Fruit fly (Drosophila melanogaster) whole organism, embryonic: ENCODE measurements around the gene dally.
A peak's percentile ranks its signal among the peaks of the same experiment; 100 is the strongest.

Source experiments
- Antp ChIP-seq: fragments of 200-800 bp; sonication (Bioruptor generic); optimal IDR thresholded peaks from 3 replicates; lab custom pipeline; 2016; ENCODE audit warnings: missing biosample characterization, missing genetic modification characterization
- Atf6 ChIP-seq: fragments of 200-800 bp; sonication (Bioruptor generic); IDR thresholded peaks from 2 replicates; pipeline ENCODE4 v1.3.6; 2022; ENCODE audit warnings: missing biosample characterization, missing genetic modification characterization
- Bgb ChIP-seq: fragments of 200-800 bp; sonication (Bioruptor generic); IDR thresholded peaks from 2 replicates; pipeline ENCODE4 v1.3.6; 2022; ENCODE audit warnings: missing biosample characterization, missing genetic modification characterization; ENCODE audit not compliant: partially characterized antibody
- CG10274 ChIP-seq: fragments of 200-800 bp; sonication (Bioruptor generic); optimal IDR thresholded peaks from 3 replicates; lab custom pipeline; 2017; ENCODE audit warnings: missing biosample characterization, mild to moderate bottlenecking, missing genetic modification characterization
- CG12071 ChIP-seq: fragments of 200-800 bp; sonication (Bioruptor generic); optimal IDR thresholded peaks from 3 replicates; lab custom pipeline; 2018; ENCODE audit warnings: missing biosample characterization, mild to moderate bottlenecking, missing genetic modification characterization
- CG12219 ChIP-seq: fragments of 200-800 bp; sonication (Bioruptor generic); optimal IDR thresholded peaks from 3 replicates; lab custom pipeline; 2018; ENCODE audit warnings: missing biosample characterization, mild to moderate bottlenecking, missing genetic modification characterization
- CG12769 ChIP-seq: fragments of 200-800 bp; sonication (Bioruptor generic); optimal IDR thresholded peaks from 2 replicates; lab custom pipeline; 2019; ENCODE audit warnings: missing biosample characterization, mild to moderate bottlenecking, missing genetic modification characterization, moderate library complexity
- CG14014 ChIP-seq: fragments of 200-800 bp; sonication (Bioruptor generic); IDR thresholded peaks from 2 replicates; pipeline ENCODE4 v1.3.6; 2022; ENCODE audit warnings: missing biosample characterization, missing genetic modification characterization
- CG14860 ChIP-seq: fragments of 200-800 bp; sonication (Bioruptor generic); IDR thresholded peaks from 3 replicates; pipeline ENCODE4 v1.3.6; 2022; ENCODE audit warnings: missing biosample characterization, missing genetic modification characterization; ENCODE audit not compliant: partially characterized antibody
- CG15073 ChIP-seq: fragments of 200-800 bp; sonication (Bioruptor generic); optimal IDR thresholded peaks from 2 replicates; lab custom pipeline; 2016; ENCODE audit warnings: missing biosample characterization, missing genetic modification characterization
- CG16779 ChIP-seq: fragments of 200-800 bp; sonication (Bioruptor generic); IDR thresholded peaks from 2 replicates; pipeline ENCODE4 v1.3.6; 2022; ENCODE audit warnings: missing biosample characterization, missing genetic modification characterization
- CG17186 ChIP-seq: fragments of 200-800 bp; sonication (Bioruptor generic); optimal IDR thresholded peaks from 3 replicates; lab custom pipeline; 2017; ENCODE audit warnings: missing biosample characterization, missing genetic modification reagents, missing genetic modification characterization
- CG2712 ChIP-seq: fragments of 200-800 bp; optimal IDR thresholded peaks from 3 replicates; lab custom pipeline; 2019; ENCODE audit warnings: missing biosample characterization, mild to moderate bottlenecking, missing genetic modification characterization, moderate library complexity
- CG30403 ChIP-seq: fragments of 200-800 bp; sonication (Bioruptor generic); optimal IDR thresholded peaks from 3 replicates; lab custom pipeline; 2016; ENCODE audit warnings: missing biosample characterization, missing genetic modification characterization
- CG32767 ChIP-seq: fragments of 200-800 bp; sonication (Bioruptor generic); IDR thresholded peaks from 2 replicates; pipeline ENCODE4 v1.3.6; 2022; ENCODE audit warnings: missing biosample characterization, missing genetic modification characterization
- CG3995 ChIP-seq: fragments of 200-800 bp; sonication (Bioruptor generic); optimal IDR thresholded peaks from 3 replicates; lab custom pipeline; 2016; ENCODE audit warnings: missing biosample characterization, missing genetic modification characterization
- CG4360 ChIP-seq: fragments of 200-800 bp; sonication (Bioruptor generic); IDR thresholded peaks from 2 replicates; pipeline ENCODE4 v1.3.6; 2022; ENCODE audit warnings: missing biosample characterization, missing genetic modification characterization
- CG5180 ChIP-seq: fragments of 200-800 bp; sonication (Bioruptor generic); optimal IDR thresholded peaks from 3 replicates; lab custom pipeline; 2017; ENCODE audit warnings: missing biosample characterization, missing genetic modification characterization, mild to moderate bottlenecking, moderate library complexity, missing genetic modification reagents
- CG7745 ChIP-seq: fragments of 200-800 bp; sonication (Bioruptor generic); optimal IDR thresholded peaks from 2 replicates; lab custom pipeline; 2018; ENCODE audit warnings: missing biosample characterization, mild to moderate bottlenecking, missing genetic modification characterization, moderate library complexity
- CG7963 ChIP-seq: fragments of 200-800 bp; sonication (Bioruptor generic); IDR thresholded peaks from 3 replicates; pipeline ENCODE4 v1.3.6; 2022; ENCODE audit warnings: missing biosample characterization, missing genetic modification characterization; ENCODE audit not compliant: partially characterized antibody
- CG9876 ChIP-seq: fragments of 200-800 bp; sonication (Bioruptor generic); optimal IDR thresholded peaks from 2 replicates; lab custom pipeline; 2016; ENCODE audit warnings: missing biosample characterization, missing genetic modification characterization
- CrebB ChIP-seq: fragments of 200-800 bp; sonication (Bioruptor generic); optimal IDR thresholded peaks from 3 replicates; lab custom pipeline; 2018; ENCODE audit warnings: missing biosample characterization, mild to moderate bottlenecking, missing genetic modification characterization
- Ets65A ChIP-seq: fragments of 200-800 bp; sonication (Bioruptor generic); peaks from one replicate; lab custom pipeline; 2016; ENCODE audit warnings: missing biosample characterization, missing genetic modification characterization
- Fer1 ChIP-seq: fragments of 200-800 bp; sonication (Bioruptor generic); optimal IDR thresholded peaks from 2 replicates; lab custom pipeline; 2017; ENCODE audit warnings: missing biosample characterization, mild to moderate bottlenecking, missing genetic modification characterization
- Hsf ChIP-seq: fragments of 200-800 bp; sonication (Bioruptor generic); optimal IDR thresholded peaks from 3 replicates; lab custom pipeline; 2016; ENCODE audit warnings: missing biosample characterization, missing genetic modification characterization
- Med ChIP-seq: fragments of 200-800 bp; sonication (Bioruptor generic); peaks from one replicate; lab custom pipeline; 2016; ENCODE audit warnings: missing biosample characterization, missing genetic modification characterization, mild to moderate bottlenecking, inconsistent platforms, moderate library complexity
- Mes4 ChIP-seq: fragments of 200-800 bp; sonication (Bioruptor generic); optimal IDR thresholded peaks from 2 replicates; lab custom pipeline; 2016; ENCODE audit warnings: missing biosample characterization, missing genetic modification characterization
- Rfx ChIP-seq: fragments of 200-800 bp; sonication (Bioruptor generic); IDR thresholded peaks from 2 replicates; pipeline ENCODE4 v1.3.6; 2022; ENCODE audit warnings: missing biosample characterization, missing genetic modification characterization
- Vsx1 ChIP-seq: fragments of 200-800 bp; sonication (Bioruptor generic); optimal IDR thresholded peaks from 2 replicates; lab custom pipeline; 2017; ENCODE audit warnings: missing biosample characterization, mild to moderate bottlenecking, missing genetic modification characterization, missing genetic modification reagents
- abd-A ChIP-seq: fragments of 200-800 bp; sonication (Bioruptor generic); optimal IDR thresholded peaks from 3 replicates; lab custom pipeline; 2019; ENCODE audit warnings: missing biosample characterization, mild to moderate bottlenecking, missing genetic modification characterization, moderate library complexity
- caup ChIP-seq: fragments of 200-800 bp; sonication (Bioruptor generic); optimal IDR thresholded peaks from 3 replicates; lab custom pipeline; 2017; ENCODE audit warnings: missing biosample characterization, mild to moderate bottlenecking, missing genetic modification characterization, moderate library complexity; ENCODE audit not compliant: severe bottlenecking
- dysf ChIP-seq: fragments of 200-800 bp; sonication (Bioruptor generic); IDR thresholded peaks from 3 replicates; pipeline ENCODE4 v1.3.6; 2022; ENCODE audit warnings: missing biosample characterization, missing genetic modification characterization
- en ChIP-seq: fragments of 200-800 bp; sonication (Bioruptor generic); optimal IDR thresholded peaks from 2 replicates; lab custom pipeline; 2016; ENCODE audit warnings: missing biosample characterization, missing genetic modification characterization
- eyg ChIP-seq: fragments of 200-800 bp; sonication (Bioruptor generic); optimal IDR thresholded peaks from 3 replicates; lab custom pipeline; 2016; ENCODE audit warnings: missing biosample characterization, missing genetic modification characterization
- gce ChIP-seq: fragments of 200-800 bp; sonication (Bioruptor generic); IDR thresholded peaks from 3 replicates; pipeline ENCODE4 v1.3.6; 2022; ENCODE audit warnings: missing biosample characterization, missing genetic modification characterization
- gem ChIP-seq: fragments of 200-800 bp; sonication (Bioruptor generic); optimal IDR thresholded peaks from 2 replicates; lab custom pipeline; 2019; ENCODE audit warnings: missing biosample characterization, mild to moderate bottlenecking, missing genetic modification characterization, moderate library complexity
- ham ChIP-seq: fragments of 200-800 bp; sonication (Bioruptor generic); IDR thresholded peaks from 2 replicates; pipeline ENCODE4 v1.3.6; 2022; ENCODE audit warnings: missing biosample characterization, missing genetic modification characterization
- oc ChIP-seq: fragments of 200-800 bp; sonication (Bioruptor generic); optimal IDR thresholded peaks from 2 replicates; lab custom pipeline; 2018; ENCODE audit warnings: missing biosample characterization, mild to moderate bottlenecking, missing genetic modification characterization, moderate library complexity
- pnt ChIP-seq: fragments of 200-800 bp; sonication (Bioruptor generic); optimal IDR thresholded peaks from 3 replicates; lab custom pipeline; 2016; ENCODE audit warnings: missing biosample characterization, missing genetic modification characterization
- rib ChIP-seq: fragments of 200-800 bp; sonication (Bioruptor generic); IDR thresholded peaks from 2 replicates; pipeline ENCODE4 v1.3.6; 2022; ENCODE audit warnings: missing biosample characterization, missing genetic modification characterization
- ro ChIP-seq: fragments of 200-800 bp; sonication (Bioruptor generic); IDR thresholded peaks from 2 replicates; pipeline ENCODE4 v1.3.6; 2022; ENCODE audit warnings: missing biosample characterization, missing genetic modification characterization
- scrt ChIP-seq: fragments of 200-800 bp; sonication (Bioruptor generic); optimal IDR thresholded peaks from 2 replicates; lab custom pipeline; 2018; ENCODE audit warnings: missing biosample characterization, mild to moderate bottlenecking, missing genetic modification characterization, moderate library complexity
- sd ChIP-seq: fragments of 200-800 bp; sonication (Bioruptor generic); optimal IDR thresholded peaks from 3 replicates; lab custom pipeline; 2018; ENCODE audit warnings: missing biosample characterization, mild to moderate bottlenecking, missing genetic modification characterization, moderate library complexity
- slbo ChIP-seq: fragments of 200-800 bp; sonication (Bioruptor generic); IDR thresholded peaks from 2 replicates; pipeline ENCODE4 v1.3.6; 2022; ENCODE audit warnings: missing biosample characterization, missing genetic modification characterization
- sqz ChIP-seq: fragments of 200-800 bp; sonication (Bioruptor generic); optimal IDR thresholded peaks from 3 replicates; lab custom pipeline; 2018; ENCODE audit warnings: missing biosample characterization, mild to moderate bottlenecking, missing genetic modification characterization
- sr ChIP-seq: fragments of 200-800 bp; sonication (Bioruptor generic); IDR thresholded peaks from 3 replicates; pipeline ENCODE4 v1.3.6; 2022; ENCODE audit warnings: missing biosample characterization, missing genetic modification characterization
- stwl ChIP-seq: fragments of 200-800 bp; sonication (Bioruptor generic); optimal IDR thresholded peaks from 3 replicates; lab custom pipeline; 2018; ENCODE audit warnings: missing biosample characterization, mild to moderate bottlenecking, missing genetic modification characterization, moderate library complexity
- tgo ChIP-seq: fragments of 200-800 bp; sonication (Bioruptor generic); IDR thresholded peaks from 3 replicates; pipeline ENCODE4 v1.3.6; 2022; ENCODE audit warnings: missing biosample characterization, missing genetic modification characterization
- wek ChIP-seq: fragments of 200-800 bp; sonication (Bioruptor generic); optimal IDR thresholded peaks from 3 replicates; lab custom pipeline; 2018; ENCODE audit warnings: missing biosample characterization, mild to moderate bottlenecking, missing genetic modification characterization, moderate library complexity

dally gene

DNA sequence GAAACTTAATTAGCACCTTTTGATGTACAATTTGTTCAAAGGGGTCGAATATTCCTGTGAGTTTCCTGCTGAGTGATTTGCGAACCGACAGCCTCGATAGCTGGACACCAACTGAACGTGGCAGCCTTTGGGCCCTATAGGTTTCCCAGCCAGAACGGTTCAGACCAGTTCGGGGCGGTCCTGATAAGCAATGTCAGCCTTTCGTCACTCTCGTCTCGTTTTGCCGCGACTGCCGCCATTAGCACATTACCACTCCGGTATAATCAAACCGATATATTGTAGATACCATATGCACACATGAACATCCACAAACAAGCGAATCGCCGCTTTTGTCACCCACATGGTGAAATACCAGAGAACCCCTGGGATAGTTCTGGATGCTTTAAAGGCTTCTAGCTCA, 77.8 kb downstream of the dally start, which contains the start of gene TrpA1:
Gene TrpA1, minus strand, starts transcription at position 101 of the 400 bp plus-strand sequence.
- no peak for TF ChIP-seq Med (GFP tag; lab: Kevin White, UChicago)
- peak; percentile 38 for TF ChIP-seq Ets65A (GFP tag; lab: Kevin White, UChicago)

dm6 chr3L:8912332-8912731, 85.0 kb downstream of the dally start, which contains the start of the genes Tsp66E and mfr:
Gene Tsp66E, plus strand, starts transcription at chr3L:8912499.
Gene mfr, minus strand, starts transcription at chr3L:8912671.
- TF ChIP-seq slbo (GFP tag; lab: Robert Waterston, UW): peak; percentile 26; the same call in 1 of the 2 replicates
- TF ChIP-seq Hsf: no peak
- TF ChIP-seq dysf (GFP tag; lab: Robert Waterston, UW): no peak
- no peak for TF ChIP-seq eyg (GFP tag; lab: Kevin White, UChicago)
- TF ChIP-seq CG14860 (GFP tag; lab: Robert Waterston, UW): no peak
- no peak for TF ChIP-seq wek (GFP tag; lab: Kevin White, UChicago)
- TF ChIP-seq pnt (GFP tag; lab: Kevin White, UChicago): no peak
- TF ChIP-seq ro (GFP tag; lab: Robert Waterston, UW): no peak
- peak; percentile 56 for TF ChIP-seq CG12071
- 0 out of 2 replicates have a peak, but pooled peaks have one; percentile 25 for TF ChIP-seq Atf6 (GFP tag; lab: Robert Waterston, UW)
- TF ChIP-seq CrebB (tag; lab: Kevin White, UChicago): peak; percentile 5
- no peak for TF ChIP-seq Fer1
- TF ChIP-seq Antp: peak; percentile 4
- TF ChIP-seq CG12219 (GFP tag; lab: Kevin White, UChicago): no peak
- TF ChIP-seq stwl (tag; lab: Kevin White, UChicago): no peak
- no peak for TF ChIP-seq Mes4 (GFP tag; lab: Kevin White, UChicago)
- TF ChIP-seq rib: peak; percentile 52; the same call in 1 of the 2 replicates
- TF ChIP-seq CG3995 (GFP tag; lab: Kevin White, UChicago): no peak
- TF ChIP-seq CG14014 (GFP tag; lab: Robert Waterston, UW): 0 out of 2 replicates have a peak, but pooled peaks have one; percentile 38
- TF ChIP-seq CG2712 (tag; lab: Kevin White, UChicago): no peak
- TF ChIP-seq CG10274 (GFP tag; lab: Kevin White, UChicago): no peak
- no peak for TF ChIP-seq scrt (GFP tag; lab: Kevin White, UChicago)
- peak; percentile 93 for TF ChIP-seq CG12769 (tag; lab: Kevin White, UChicago)
- peak; percentile 57 for TF ChIP-seq oc
- TF ChIP-seq gem (tag; lab: Kevin White, UChicago): no peak
- TF ChIP-seq Bgb: peak; percentile 63
- TF ChIP-seq ham: no peak
- no peak for TF ChIP-seq CG30403
- TF ChIP-seq CG5180 (GFP tag; lab: Kevin White, UChicago): peak; percentile 75
- no peak for TF ChIP-seq tgo (GFP tag; lab: Robert Waterston, UW)
- no peak for TF ChIP-seq CG17186
- TF ChIP-seq CG7963 (GFP tag; lab: Robert Waterston, UW): 0 out of 3 replicates have a peak, but pooled peaks have one; percentile 31
- no peak for TF ChIP-seq CG9876 (GFP tag; lab: Kevin White, UChicago)
- TF ChIP-seq sqz (GFP tag; lab: Kevin White, UChicago): peak; percentile 72
- TF ChIP-seq en (GFP tag; lab: Kevin White, UChicago): no peak
- TF ChIP-seq CG15073 (GFP tag; lab: Kevin White, UChicago): no peak
- no peak for TF ChIP-seq CG7745 (tag; lab: Kevin White, UChicago)
- no peak for TF ChIP-seq CG4360 (GFP tag; lab: Robert Waterston, UW)
- TF ChIP-seq abd-A (tag; lab: Kevin White, UChicago): no peak
- TF ChIP-seq gce (GFP tag; lab: Robert Waterston, UW): no peak
- peak; percentile 2 for TF ChIP-seq Vsx1
- TF ChIP-seq sr (GFP tag; lab: Robert Waterston, UW): 0 out of 3 replicates have a peak, but pooled peaks have one; percentile 36
- peak; percentile 31; the same call in 1 of the 2 replicates for TF ChIP-seq Rfx (GFP tag; lab: Robert Waterston, UW)
- peak; percentile 24 for TF ChIP-seq caup (GFP tag; lab: Kevin White, UChicago)
- TF ChIP-seq sd (tag; lab: Kevin White, UChicago): no peak
- no peak for TF ChIP-seq CG32767
- TF ChIP-seq CG16779 (GFP tag; lab: Robert Waterston, UW): peak; percentile 96
